Worm (Caenorhabditis elegans): ENCODE measurements around the gene rps-2.

The rps-2 gene

ce11 chrIV:7948290-7948689 lies 22.1 kb upstream of the rps-2 start, which contains the start of gene mcm-3AP:
Gene mcm-3AP (plus strand): TSS chrIV:7948672.
- TF ChIP-seq pes-1 (GFP tag; IDR thresholded peaks at IDR 0.05) (peak; percentile 79), scrt-1 (GFP tag; IDR thresholded peaks at IDR 0.05) (0 out of 2 replicates have a peak, but pooled peaks have one; percentile 37), tbx-37 (GFP tag; conservative IDR thresholded peaks at IDR 0.05) (peak; percentile 72), sea-1 (GFP tag; conservative IDR thresholded peaks at IDR 0.05) (peak; percentile 78)

DNA sequence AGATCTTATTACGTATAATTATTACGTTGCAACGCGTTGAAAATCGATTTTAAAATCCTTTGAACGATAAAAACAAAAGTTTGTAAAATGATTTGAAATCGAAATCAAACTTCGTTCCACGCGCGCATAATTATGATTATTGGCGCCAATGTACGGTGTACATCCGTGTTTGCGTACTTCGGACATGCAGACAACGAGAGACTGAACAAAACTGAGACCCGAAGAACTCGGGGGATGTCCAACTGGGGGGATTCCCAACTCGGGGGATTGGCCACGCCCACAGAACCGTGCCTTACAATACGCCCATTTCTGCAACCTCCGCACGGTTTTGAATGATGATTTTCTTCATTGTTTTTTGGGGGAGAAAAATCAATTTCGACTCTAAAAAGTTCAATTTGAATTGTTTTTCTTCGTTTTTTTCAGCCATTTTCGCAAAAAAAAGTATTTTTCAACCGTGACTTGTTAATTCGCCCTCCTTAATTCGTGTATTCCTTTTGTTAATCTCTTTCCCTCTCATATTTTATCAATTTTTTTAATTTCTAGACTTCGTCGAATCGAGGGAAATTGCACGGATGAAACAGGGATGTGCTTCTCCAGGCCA lies 20.8 kb upstream of the rps-2 start, which contains the start of gene F20D12.12:
TSS of gene F20D12.12 (plus strand) at position 542 of the 601 bp plus-strand sequence.
- TF ChIP-seq pes-1 (GFP tag; IDR thresholded peaks at IDR 0.05) (peak; percentile 77), scrt-1 (GFP tag; IDR thresholded peaks at IDR 0.05) (0 out of 2 replicates have a peak, but pooled peaks have one; percentile 57), tbx-11 (GFP tag; IDR thresholded peaks at IDR 0.05) (peak; percentile 50; the same call in 1 of the 2 replicates), F13C5.2 (tag; optimal IDR thresholded peaks at IDR 0.05) (peak; percentile 44), hmg-4 (GFP tag; optimal IDR thresholded peaks at IDR 0.05) (peak; percentile 40), tbx-37 (GFP tag; conservative IDR thresholded peaks at IDR 0.05) (peak; percentile 54; the same call in 1 of the 2 replicates), sea-1 (GFP tag; conservative IDR thresholded peaks at IDR 0.05) (0 out of 2 replicates have a peak, but pooled peaks have one; percentile 37), flt-1 (GFP tag; IDR thresholded peaks at IDR 0.05) (peak; percentile 30; the same call in 1 of the 2 replicates)

DNA sequence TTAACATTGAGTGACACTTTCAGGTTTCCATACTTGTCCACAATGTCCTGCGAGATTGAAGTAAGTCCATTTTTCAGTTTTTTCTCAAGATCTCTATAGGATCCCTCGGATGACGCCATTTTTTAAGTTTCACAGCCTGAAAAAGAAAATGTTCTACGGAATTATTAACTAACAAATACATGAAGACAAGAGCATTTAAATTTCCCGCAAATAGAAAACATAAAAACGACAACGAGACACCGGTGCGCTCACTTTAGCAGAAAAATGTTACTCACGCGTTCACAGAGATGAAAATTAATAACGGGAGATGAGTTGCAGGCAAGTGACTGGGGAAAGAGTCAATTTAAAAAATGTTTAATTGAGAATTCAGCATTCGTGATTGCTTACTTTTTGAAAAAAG lies 20.3 kb upstream of the rps-2 start, which contains the start of gene czw-1:
TSS of gene czw-1 (minus strand) at position 369 of the 400 bp plus-strand sequence.
- TF ChIP-seq F13C5.2 (tag; optimal IDR thresholded peaks at IDR 0.05) = no peak
- no peak for TF ChIP-seq scrt-1 (GFP tag; IDR thresholded peaks at IDR 0.05)
- TF ChIP-seq tra-4 (tag; optimal IDR thresholded peaks at IDR 0.05) = no peak
- TF ChIP-seq ceh-36 (tag; optimal IDR thresholded peaks at IDR 0.05) = no peak
- no peak for TF ChIP-seq ama-1 (optimal IDR thresholded peaks at IDR 0.05)

DNA sequence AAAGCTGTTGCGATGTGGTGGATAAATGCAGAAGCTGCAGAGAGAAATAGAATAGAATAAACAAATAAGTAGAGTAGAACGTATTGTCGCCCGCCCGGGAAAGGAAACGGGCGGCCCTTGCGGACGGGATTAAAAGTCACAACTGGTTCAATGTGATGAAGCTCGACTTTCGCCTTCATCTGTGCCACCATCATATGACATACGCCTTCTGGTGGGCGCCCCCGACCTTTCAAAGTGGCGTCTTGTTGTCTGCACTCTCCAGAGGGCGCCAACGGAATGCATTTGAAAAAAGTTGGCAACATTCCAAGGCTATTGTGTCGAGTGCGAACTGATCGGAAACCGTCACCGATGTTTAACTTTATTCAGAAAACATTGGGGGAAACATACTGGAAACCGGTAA lies 17.1 kb upstream of the rps-2 start:
- TF ChIP-seq aly-1 (tag; optimal IDR thresholded peaks at IDR 0.05) = no peak
- TF ChIP-seq tbx-11 (GFP tag; IDR thresholded peaks at IDR 0.05) = no peak
- no peak for TF ChIP-seq ama-1 (optimal IDR thresholded peaks at IDR 0.05)

DNA sequence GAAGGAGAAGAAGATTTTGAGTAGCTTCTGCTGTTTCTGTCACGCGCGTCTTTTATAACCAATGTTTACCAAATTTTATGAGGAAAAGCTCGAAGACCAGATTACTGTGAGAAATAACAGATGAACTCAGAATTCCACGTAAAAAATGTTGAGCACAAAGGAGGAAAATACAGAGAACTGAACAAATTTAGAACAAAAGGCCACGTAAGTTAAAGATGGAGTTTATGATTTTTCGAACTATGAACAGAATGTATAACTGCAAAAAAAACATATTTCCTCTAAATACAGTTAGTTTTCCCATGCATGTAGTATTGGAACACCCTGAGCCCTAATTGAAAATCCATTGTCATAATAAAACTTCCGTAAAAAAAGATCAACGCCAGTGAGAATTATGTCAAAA lies 14.7 kb upstream of the rps-2 start, which contains the start of gene exc-9:
TSS of gene exc-9 (minus strand) at position 101 of the 400 bp plus-strand sequence.
- no peak for TF ChIP-seq aly-1 (tag; optimal IDR thresholded peaks at IDR 0.05)
- TF ChIP-seq hnd-1 (tag; optimal IDR thresholded peaks at IDR 0.05) = no peak
- no peak for TF ChIP-seq ceh-36 (tag; optimal IDR thresholded peaks at IDR 0.05)
- no peak for TF ChIP-seq tra-4 (tag; optimal IDR thresholded peaks at IDR 0.05)
- TF ChIP-seq ama-1 (optimal IDR thresholded peaks at IDR 0.05) = no peak
- no peak for TF ChIP-seq F13C5.2 (tag; optimal IDR thresholded peaks at IDR 0.05)
- no peak for TF ChIP-seq hmg-4 (GFP tag; optimal IDR thresholded peaks at IDR 0.05)
- no peak for TF ChIP-seq pes-1 (GFP tag; IDR thresholded peaks at IDR 0.05)
- no peak for TF ChIP-seq hmbx-1 (tag; optimal IDR thresholded peaks at IDR 0.05)
- no peak for TF ChIP-seq ets-7 (tag; optimal IDR thresholded peaks at IDR 0.05)
- TF ChIP-seq flt-1 (GFP tag; IDR thresholded peaks at IDR 0.05) = no peak
- TF ChIP-seq scrt-1 (GFP tag; IDR thresholded peaks at IDR 0.05) = no peak
- TF ChIP-seq B0310.2 (tag; optimal IDR thresholded peaks at IDR 0.05) = no peak
- no peak for TF ChIP-seq tbx-37 (GFP tag; conservative IDR thresholded peaks at IDR 0.05)
- no peak for TF ChIP-seq tbx-11 (GFP tag; IDR thresholded peaks at IDR 0.05)
- TF ChIP-seq sea-1 (GFP tag; conservative IDR thresholded peaks at IDR 0.05) = no peak

DNA sequence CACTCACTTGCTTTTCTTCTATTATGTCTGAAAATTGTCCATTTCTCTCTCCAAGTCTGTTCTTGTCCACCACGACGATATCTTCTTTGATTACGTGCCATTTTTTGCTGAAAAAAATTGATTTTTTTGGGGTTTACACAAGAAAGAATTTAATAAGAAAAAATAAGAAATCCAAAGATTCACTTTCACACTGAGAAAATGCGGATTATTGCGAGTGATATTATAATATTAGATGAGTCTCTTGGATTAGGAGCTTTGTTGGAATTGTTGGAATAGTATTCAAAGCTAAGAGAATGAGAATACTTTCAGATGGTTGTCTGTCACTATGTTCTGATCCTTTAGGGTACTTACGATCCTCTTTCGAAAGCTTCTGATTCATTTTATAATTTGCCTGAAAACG lies 12.6 kb upstream of the rps-2 start, which contains the start of gene F20D12.7:
TSS of gene F20D12.7 (minus strand) at position 101 of the 400 bp plus-strand sequence.
- TF ChIP-seq hmbx-1 (tag; optimal IDR thresholded peaks at IDR 0.05) (no peak), scrt-1 (GFP tag; IDR thresholded peaks at IDR 0.05) (no peak), ceh-13 (GFP tag; optimal IDR thresholded peaks at IDR 0.05) (no peak), tra-4 (tag; optimal IDR thresholded peaks at IDR 0.05) (no peak), hmg-4 (GFP tag; optimal IDR thresholded peaks at IDR 0.05) (no peak), ets-7 (tag; optimal IDR thresholded peaks at IDR 0.05) (no peak), F13C5.2 (tag; optimal IDR thresholded peaks at IDR 0.05) (no peak), aly-1 (tag; optimal IDR thresholded peaks at IDR 0.05) (no peak), tbx-37 (GFP tag; conservative IDR thresholded peaks at IDR 0.05) (no peak), B0310.2 (tag; optimal IDR thresholded peaks at IDR 0.05) (no peak), ama-1 (optimal IDR thresholded peaks at IDR 0.05) (no peak), sea-1 (GFP tag; conservative IDR thresholded peaks at IDR 0.05) (no peak), pes-1 (GFP tag; IDR thresholded peaks at IDR 0.05) (no peak)

DNA sequence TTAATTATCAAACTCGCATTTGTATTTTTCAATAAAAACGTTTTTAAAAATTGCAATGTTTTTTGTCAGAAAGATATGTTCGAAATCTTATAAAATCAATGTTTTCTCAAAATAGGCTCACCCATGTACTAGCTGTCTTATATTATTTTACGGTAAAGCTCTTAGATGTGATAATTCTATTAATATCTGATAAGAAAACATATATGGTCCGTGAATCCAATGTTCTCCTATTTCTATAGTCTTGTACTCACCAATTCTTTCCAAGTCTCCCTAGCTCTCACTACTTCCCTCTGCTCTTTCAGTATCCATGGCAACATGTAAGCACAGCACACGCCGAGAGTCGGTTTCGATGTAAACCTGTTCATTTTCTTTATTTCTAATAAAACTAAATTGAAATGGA lies 7.5 kb upstream of the rps-2 start, which contains the start of gene bbs-2:
TSS of gene bbs-2 (plus strand) at position 301 of the 400 bp plus-strand sequence.
- no peak for TF ChIP-seq hnd-1 (tag; optimal IDR thresholded peaks at IDR 0.05)

DNA sequence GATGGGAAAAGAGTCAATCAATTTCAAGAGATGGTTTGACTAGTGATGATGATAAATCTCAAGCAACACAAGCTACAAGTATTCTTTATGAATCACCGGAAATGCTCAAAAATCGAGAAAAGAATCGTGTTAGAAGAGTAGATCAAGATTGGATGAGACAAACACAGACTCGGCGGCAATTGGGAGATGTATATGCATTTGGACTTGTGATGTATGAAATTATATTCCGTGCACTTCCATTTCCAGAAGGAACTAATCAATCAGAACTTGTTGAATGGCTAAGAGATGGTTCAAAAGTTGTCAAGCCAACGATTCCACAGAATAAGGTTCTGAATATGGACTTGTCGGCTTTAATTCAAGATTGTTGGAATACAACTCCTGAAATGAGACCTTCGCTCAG lies 5.7 kb upstream of the rps-2 start:
- TF ChIP-seq F13C5.2 (tag; optimal IDR thresholded peaks at IDR 0.05) = no peak
- no peak for TF ChIP-seq tbx-37 (GFP tag; conservative IDR thresholded peaks at IDR 0.05)
- no peak for TF ChIP-seq pes-1 (GFP tag; IDR thresholded peaks at IDR 0.05)
- TF ChIP-seq tra-4 (tag; optimal IDR thresholded peaks at IDR 0.05) = no peak
- TF ChIP-seq B0310.2 (tag; optimal IDR thresholded peaks at IDR 0.05) = no peak
- no peak for TF ChIP-seq sea-1 (GFP tag; conservative IDR thresholded peaks at IDR 0.05)
- no peak for TF ChIP-seq hmbx-1 (tag; optimal IDR thresholded peaks at IDR 0.05)
- TF ChIP-seq scrt-1 (GFP tag; IDR thresholded peaks at IDR 0.05) = no peak
- no peak for TF ChIP-seq ceh-36 (tag; optimal IDR thresholded peaks at IDR 0.05)
- TF ChIP-seq ceh-13 (GFP tag; optimal IDR thresholded peaks at IDR 0.05) = no peak
- TF ChIP-seq ama-1 (optimal IDR thresholded peaks at IDR 0.05) = no peak
- TF ChIP-seq aly-1 (tag; optimal IDR thresholded peaks at IDR 0.05) = no peak
- TF ChIP-seq hmg-4 (GFP tag; optimal IDR thresholded peaks at IDR 0.05) = no peak
- TF ChIP-seq flt-1 (GFP tag; IDR thresholded peaks at IDR 0.05) = no peak
- no peak for TF ChIP-seq hnd-1 (tag; optimal IDR thresholded peaks at IDR 0.05)
- no peak for TF ChIP-seq ets-7 (tag; optimal IDR thresholded peaks at IDR 0.05)
- TF ChIP-seq tbx-11 (GFP tag; IDR thresholded peaks at IDR 0.05) = no peak

All from whole organism, early embryonic.